Fruit fly (Drosophila melanogaster): ENCODE results near the gene galectin.
A peak's percentile ranks its signal among the peaks of the same experiment; 100 is the strongest.

Gene galectin

DNA sequence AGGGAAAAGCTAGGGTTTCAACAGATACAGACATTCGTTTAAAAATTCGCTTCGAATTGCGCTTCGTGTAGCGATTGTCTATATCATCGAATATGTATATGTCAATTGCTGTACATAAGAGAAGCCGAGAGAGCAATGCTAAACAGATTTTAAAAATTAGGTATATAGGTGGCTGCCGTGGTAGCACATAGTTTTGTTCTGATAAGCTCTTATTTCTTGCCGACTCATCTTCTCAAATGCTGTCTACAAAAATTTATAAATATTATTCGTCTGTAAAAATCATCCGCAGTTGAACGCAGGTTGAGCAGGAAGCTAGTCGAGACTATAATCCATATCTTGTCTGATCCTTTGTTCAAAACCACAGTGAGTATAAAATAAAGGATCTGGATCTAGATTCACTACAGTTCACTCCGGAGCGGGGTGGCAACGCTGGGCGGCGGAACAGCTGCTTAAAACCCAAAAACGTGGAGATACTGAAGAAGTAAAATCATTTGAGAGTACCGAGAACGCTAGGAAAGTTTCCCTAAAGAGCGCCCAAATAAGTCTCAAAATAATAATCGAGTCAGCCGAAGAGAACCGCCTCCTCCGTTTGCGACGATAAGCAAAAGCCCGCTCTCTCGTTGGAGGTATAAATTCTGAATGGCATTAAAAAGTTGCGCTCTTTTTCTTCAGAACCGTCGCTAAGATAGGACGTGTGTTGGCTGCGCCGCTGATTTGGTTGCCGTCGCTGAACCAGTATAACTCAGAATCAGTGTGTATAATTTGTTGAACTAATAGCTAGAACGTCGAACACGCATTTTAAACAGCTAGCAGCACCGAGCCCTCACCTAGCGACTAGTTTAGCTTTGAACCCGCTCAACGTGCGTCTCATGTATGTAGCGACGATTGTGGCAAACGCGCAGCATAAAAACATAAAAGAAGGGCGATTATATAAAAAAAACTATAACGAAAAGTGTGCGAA, 36.2 kb downstream of the galectin start (continued):
- TF ChIP-seq OdsH (GFP tag; optimal IDR thresholded peaks at IDR 0.05), result no peak
- TF ChIP-seq Abd-B (GFP tag; optimal IDR thresholded peaks at IDR 0.05), result no peak
- peak; percentile 8 for TF ChIP-seq Myc (optimal IDR thresholded peaks at IDR 0.05)
- TF ChIP-seq Jra (GFP tag; optimal IDR thresholded peaks at IDR 0.05), result no peak
- no peak for TF ChIP-seq Hr78 (GFP tag; optimal IDR thresholded peaks at IDR 0.05)
- no peak for TF ChIP-seq pan (optimal IDR thresholded peaks at IDR 0.05)
- no peak for TF ChIP-seq N (GFP tag; optimal IDR thresholded peaks at IDR 0.05)
- no peak for TF ChIP-seq sv (GFP tag; optimal IDR thresholded peaks at IDR 0.05)
- TF ChIP-seq h (GFP tag; optimal IDR thresholded peaks at IDR 0.05), result peak; percentile 10

DNA sequence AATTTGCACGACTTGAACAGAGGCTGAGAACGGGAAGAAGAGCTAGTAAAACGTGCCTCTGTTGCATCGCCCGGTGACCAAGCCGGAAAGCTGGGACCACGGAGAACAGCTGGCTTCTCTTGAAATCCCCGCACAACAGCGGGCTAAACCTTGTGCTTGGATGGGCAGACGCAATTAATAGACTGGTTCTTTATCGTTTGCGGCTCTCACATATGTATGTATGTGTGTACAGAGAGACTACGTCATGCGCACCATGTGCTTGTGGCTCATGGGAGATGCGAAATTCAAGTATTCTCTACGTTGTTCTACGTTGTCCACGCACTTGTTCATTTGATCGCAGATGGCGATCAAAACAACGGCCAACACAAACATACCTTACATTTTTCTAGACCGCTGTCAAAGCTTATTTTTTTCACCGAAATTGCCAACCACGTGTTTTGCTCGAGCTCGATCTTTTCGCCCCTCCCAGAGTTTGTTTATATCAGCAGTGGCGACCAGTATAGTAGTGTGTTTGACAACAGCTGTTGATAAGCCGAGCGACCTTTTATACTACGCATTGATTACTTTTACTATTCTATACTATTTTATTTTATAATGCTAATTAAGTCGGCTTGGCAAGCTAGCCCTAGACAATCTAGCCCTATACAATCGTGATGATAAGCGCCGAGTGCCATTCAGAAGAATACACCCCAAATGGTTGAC, 37.7 kb downstream of the galectin start:
- TF ChIP-seq foxo (GFP tag; optimal IDR thresholded peaks at IDR 0.05) (no peak), Rel (GFP tag; optimal IDR thresholded peaks at IDR 0.05) (no peak), Rel (tag; optimal IDR thresholded peaks at IDR 0.05) (peak; percentile 62), Hr83 (GFP tag; optimal IDR thresholded peaks at IDR 0.05; ENCODE audit: poor library complexity, severe bottlenecking) (no peak), GATAd (GFP tag; optimal IDR thresholded peaks at IDR 0.05) (no peak), rgr (GFP tag; optimal IDR thresholded peaks at IDR 0.05) (no peak), jim (GFP tag; optimal IDR thresholded peaks at IDR 0.05) (no peak), CG32264 (GFP tag; optimal IDR thresholded peaks at IDR 0.05) (no peak), dl (GFP tag; optimal IDR thresholded peaks at IDR 0.05; ENCODE audit: insufficient read depth in 1 of 2, partially characterized antibody in 2 of 2) (peak in 1 of 2 experiments; percentile 44)

DNA sequence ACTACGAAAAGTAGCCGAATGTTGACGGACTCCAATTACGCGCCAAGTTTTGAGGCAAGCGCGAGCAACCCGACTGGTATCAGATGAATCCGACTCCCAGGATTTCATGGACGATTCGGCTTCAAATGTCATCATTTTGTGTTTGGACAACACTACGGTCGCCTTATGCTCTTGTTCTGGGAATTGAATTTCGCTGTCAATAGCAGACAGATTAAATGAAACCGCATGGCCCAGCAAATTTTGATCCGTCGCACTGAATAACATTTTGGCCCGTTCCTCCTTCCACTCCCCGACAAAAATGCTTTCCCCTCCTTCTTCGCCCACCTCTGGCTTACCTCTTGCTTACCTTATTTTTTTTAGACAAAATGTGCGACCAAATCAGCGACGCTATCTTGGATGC, 38.5 kb downstream of the galectin start:
- TF ChIP-seq brk (GFP tag; optimal IDR thresholded peaks at IDR 0.05) (no peak), woc (GFP tag; optimal IDR thresholded peaks at IDR 0.05) (no peak), Rel (GFP tag; optimal IDR thresholded peaks at IDR 0.05) (no peak), Rel (tag; optimal IDR thresholded peaks at IDR 0.05) (no peak)

DNA sequence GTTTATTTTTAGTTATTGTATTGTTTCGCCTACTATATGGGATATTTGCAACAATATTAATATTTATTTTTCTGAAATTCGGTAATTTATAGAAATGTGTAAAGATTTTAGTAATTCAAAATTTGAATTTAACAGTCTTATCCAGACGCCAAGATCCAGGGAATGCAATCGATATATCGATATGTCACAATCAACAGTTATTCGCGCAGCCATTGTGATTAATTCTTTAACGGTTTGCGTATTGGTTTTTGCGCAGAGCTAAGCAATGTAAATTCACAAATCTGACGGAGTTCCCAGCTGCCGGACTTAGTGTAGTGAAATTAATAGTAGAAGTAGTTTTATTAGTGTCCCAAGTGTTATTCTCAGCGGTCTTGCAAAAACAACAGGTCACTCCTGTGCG, 42.9 kb downstream of the galectin start, which contains the start of gene ND-15:
TSS of gene ND-15 (plus strand) at position 298 of the 400 bp plus-strand sequence.
- TF ChIP-seq jim (GFP tag; optimal IDR thresholded peaks at IDR 0.05) (no peak), brk (GFP tag; optimal IDR thresholded peaks at IDR 0.05) (no peak), h (GFP tag; optimal IDR thresholded peaks at IDR 0.05) (no peak), Jra (GFP tag; optimal IDR thresholded peaks at IDR 0.05) (no peak), sage (GFP tag; optimal IDR thresholded peaks at IDR 0.05) (no peak), Sp1 (GFP tag; optimal IDR thresholded peaks at IDR 0.05) (no peak), CG32264 (GFP tag; optimal IDR thresholded peaks at IDR 0.05) (no peak), Hnf4 (GFP tag; optimal IDR thresholded peaks at IDR 0.05) (peak; percentile 12), pan (optimal IDR thresholded peaks at IDR 0.05) (no peak), Abd-B (GFP tag; optimal IDR thresholded peaks at IDR 0.05) (no peak), fru (GFP tag; optimal IDR thresholded peaks at IDR 0.05) (no peak), Rel (GFP tag; optimal IDR thresholded peaks at IDR 0.05) (no peak), Rel (tag; optimal IDR thresholded peaks at IDR 0.05) (peak; percentile 2), Hr83 (GFP tag; optimal IDR thresholded peaks at IDR 0.05; ENCODE audit: poor library complexity, severe bottlenecking) (no peak), Dfd (GFP tag; optimal IDR thresholded peaks at IDR 0.05) (no peak)

DNA sequence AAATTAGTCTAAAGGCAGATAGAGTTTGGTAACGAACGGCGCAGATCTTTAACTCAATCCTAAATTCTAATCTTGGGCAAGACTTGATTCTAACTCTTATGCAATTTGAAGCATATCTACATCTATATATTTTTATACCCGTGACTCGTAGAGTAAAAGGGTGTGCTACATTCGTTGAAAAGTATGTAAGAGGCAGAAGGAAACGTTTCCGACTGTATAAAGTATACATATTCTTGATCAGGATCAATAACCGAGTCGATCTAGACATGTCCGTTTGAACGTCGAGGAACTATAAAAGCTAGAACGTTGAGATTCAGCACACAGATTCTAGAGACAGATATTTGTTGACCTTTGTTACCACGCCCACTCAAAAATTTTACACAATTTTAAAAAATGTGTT, 44.8 kb downstream of the galectin start, which contains the start of gene CG13694:
TSS of gene CG13694 (minus strand) at position 101 of the 400 bp plus-strand sequence.
- TF ChIP-seq Dfd (GFP tag; optimal IDR thresholded peaks at IDR 0.05) (peak; percentile 63), Rel (GFP tag; optimal IDR thresholded peaks at IDR 0.05) (no peak), Rel (tag; optimal IDR thresholded peaks at IDR 0.05) (no peak)

DNA sequence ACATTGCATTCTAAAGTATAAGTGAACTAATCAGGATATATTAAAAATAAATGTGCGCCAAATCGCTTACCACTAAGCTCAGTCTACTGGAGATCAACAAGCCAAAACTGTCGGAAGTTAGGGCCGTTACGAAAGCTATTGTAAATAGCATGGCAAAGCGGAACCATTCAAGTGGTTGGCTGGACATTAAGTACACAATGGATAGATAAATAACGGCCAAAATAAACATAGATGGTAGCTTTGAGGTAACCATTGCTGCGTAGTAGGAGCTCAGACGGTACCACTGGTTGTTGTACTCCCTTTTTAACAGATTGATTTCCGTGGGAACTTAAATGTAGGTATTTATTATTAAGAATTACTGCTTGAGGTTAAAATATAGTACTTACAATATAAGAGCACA, 46.2 kb downstream of the galectin start:
- TF ChIP-seq sv (GFP tag; optimal IDR thresholded peaks at IDR 0.05), result peak; percentile 1
- no peak for TF ChIP-seq br (GFP tag; optimal IDR thresholded peaks at IDR 0.05)

Measured in whole organism, wandering third instar larva.